Fruit fly (Drosophila melanogaster): ENCODE measurements around the gene CG9667.

- TF ChIP-seq psq (optimal IDR thresholded peaks at IDR 0.05) (no peak), insv (optimal IDR thresholded peaks at IDR 0.05) (no peak), Sin3A (optimal IDR thresholded peaks at IDR 0.05) (no peak), h (optimal IDR thresholded peaks at IDR 0.05) (no peak), ttk (optimal IDR thresholded peaks at IDR 0.05) (no peak)
These were observed 23.8 kb upstream of the CG9667 start for dm6 chr3R:8149995-8150394.

All from Kc167 (cell line).